Fruit fly (Drosophila melanogaster) whole organism, wandering third instar larva: ENCODE measurements around the gene Or33a.

ENCODE experiments used
- CrebA ChIP-seq: fragments of 200-800 bp; sonication (Bioruptor generic); optimal IDR thresholded peaks from 2 replicates; lab custom pipeline; 2016; ENCODE audit warnings: missing biosample characterization, mild to moderate bottlenecking, missing genetic modification characterization, borderline replicate concordance
- Dfd ChIP-seq: fragments of >200 bp; optimal IDR thresholded peaks from 2 replicates; lab custom pipeline; 2017; ENCODE audit warnings: missing biosample characterization, missing genetic modification characterization
- Hr78 ChIP-seq: fragments of >200 bp; optimal IDR thresholded peaks from 2 replicates; lab custom pipeline; 2017; ENCODE audit warnings: missing biosample characterization, missing genetic modification characterization
- Rel ChIP-seq, 2 experiments: fragments of 200-800 bp; sonication (Bioruptor generic) in 1 of 2; optimal IDR thresholded peaks; 2 replicates in 1 of 2; 3 replicates in 1 of 2; lab custom pipeline; 2016 to 2019; ENCODE audit warnings: mild to moderate bottlenecking in 2 of 2, missing biosample characterization in 2 of 2, missing genetic modification characterization in 2 of 2, moderate library complexity in 1 of 2
- fru ChIP-seq: fragments of 200-800 bp; sonication (Bioruptor generic); optimal IDR thresholded peaks from 3 replicates; lab custom pipeline; 2016; ENCODE audit warnings: missing biosample characterization, mild to moderate bottlenecking, missing genetic modification characterization
- h ChIP-seq: fragments of 200-800 bp; sonication (Bioruptor generic); optimal IDR thresholded peaks from 3 replicates; lab custom pipeline; 2016; ENCODE audit warnings: missing biosample characterization, mild to moderate bottlenecking, missing genetic modification characterization
- pan ChIP-seq: fragments of >200 bp; optimal IDR thresholded peaks from 2 replicates; lab custom pipeline; 2017
- psq ChIP-seq: fragments of 200-800 bp; sonication (Bioruptor generic); optimal IDR thresholded peaks from 3 replicates; lab custom pipeline; 2017; ENCODE audit warnings: missing biosample characterization, mild to moderate bottlenecking, missing genetic modification characterization, moderate library complexity
- usp ChIP-seq: fragments of >200 bp; optimal IDR thresholded peaks from 2 replicates; lab custom pipeline; 2017; ENCODE audit warnings: missing biosample characterization, missing genetic modification characterization
- woc ChIP-seq: sonication (Bioruptor generic); optimal IDR thresholded peaks from 2 replicates; lab custom pipeline; 2016; ENCODE audit warnings: missing biosample characterization, mild to moderate bottlenecking, missing genetic modification characterization

dm6 chr2L:11931603-11932002, 2.7 kb upstream of the Or33a start:
- no peak for TF ChIP-seq Hr78 (GFP tag; lab: Kevin White, UChicago)
- TF ChIP-seq fru (GFP tag; lab: Kevin White, UChicago) = no peak
- TF ChIP-seq pan = no peak
- TF ChIP-seq usp (GFP tag; lab: Kevin White, UChicago) = no peak
- no peak for TF ChIP-seq psq
- TF ChIP-seq woc (GFP tag; lab: Kevin White, UChicago) = no peak
- TF ChIP-seq CrebA = no peak
- TF ChIP-seq Rel (GFP tag; optimal IDR thresholded peaks at IDR 0.05; lab: Kevin White, UChicago) = no peak
- TF ChIP-seq Rel (tag; optimal IDR thresholded peaks at IDR 0.05; lab: Kevin White, UChicago) = no peak
- no peak for TF ChIP-seq Dfd
- TF ChIP-seq h (GFP tag; lab: Kevin White, UChicago) = no peak
